Worm (Caenorhabditis elegans): ENCODE data around the gene lgc-49.

Gene lgc-49

ce11 chrV:11157947-11158346, 33.1 kb upstream of the lgc-49 start, which contains the start of gene srg-42:
Gene srg-42 (minus strand): TSS chrV:11158047.
- no peak for TF ChIP-seq rbr-2 (tag; optimal IDR thresholded peaks at IDR 0.05)
- no peak for TF ChIP-seq lin-13 (GFP tag; optimal IDR thresholded peaks at IDR 0.05)
- TF ChIP-seq spr-3 (GFP tag; optimal IDR thresholded peaks at IDR 0.05) = no peak
- TF ChIP-seq F10B5.3 (tag; optimal IDR thresholded peaks at IDR 0.05) = no peak
- no peak for TF ChIP-seq nhr-237 (tag; optimal IDR thresholded peaks at IDR 0.05)
- no peak for TF ChIP-seq php-3 (GFP tag; IDR thresholded peaks at IDR 0.05)

DNA sequence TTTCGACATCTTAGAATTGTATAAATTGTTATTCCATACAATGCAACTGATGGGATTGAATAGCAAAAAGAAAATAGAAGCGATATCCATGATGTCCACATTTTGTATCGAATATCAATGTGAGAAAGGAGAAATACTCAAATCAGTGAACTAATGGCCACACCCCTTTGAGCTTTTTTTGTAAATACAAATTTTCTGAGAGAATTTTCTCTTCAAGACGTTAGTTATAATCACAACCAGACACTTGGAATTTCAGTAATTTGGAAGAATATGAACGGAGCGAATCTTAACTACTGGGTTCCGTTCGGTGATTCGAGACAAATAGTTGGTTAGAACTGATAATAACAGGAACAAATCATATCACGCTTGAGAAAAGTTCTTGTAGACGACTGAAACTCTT, 29.3 kb upstream of the lgc-49 start, which contains the start of gene srg-41:
TSS of gene srg-41 (minus strand) at position 101 of the 400 bp plus-strand sequence.
- TF ChIP-seq Y5F2A.4 (GFP tag; optimal IDR thresholded peaks at IDR 0.05) = no peak

DNA sequence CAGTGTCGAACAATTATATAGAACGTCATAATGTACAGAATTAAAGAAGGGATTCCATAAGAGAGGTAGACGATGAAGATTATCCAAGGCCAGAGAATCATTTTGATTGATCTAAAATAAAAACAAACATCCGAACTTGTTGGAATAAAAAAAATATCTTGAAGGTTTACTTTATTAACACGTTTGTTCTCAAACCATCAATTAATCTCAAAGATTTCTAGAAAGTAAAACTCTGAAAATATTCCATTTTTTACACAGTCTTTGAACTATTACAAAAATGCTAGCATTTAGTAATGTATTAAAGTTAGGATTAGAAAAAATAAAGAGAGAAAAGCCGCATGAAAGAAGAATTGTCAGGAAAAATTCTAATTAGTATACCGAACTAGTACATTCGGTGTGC, 26.6 kb upstream of the lgc-49 start, which contains the start of gene srg-40:
TSS of gene srg-40 (minus strand) at position 101 of the 400 bp plus-strand sequence.
- TF ChIP-seq lin-15B (tag; optimal IDR thresholded peaks at IDR 0.05) (no peak), hif-1 (tag; optimal IDR thresholded peaks at IDR 0.05) (no peak), fos-1 (tag; optimal IDR thresholded peaks at IDR 0.05) (no peak), lin-38 (GFP tag; IDR thresholded peaks at IDR 0.05) (no peak), madf-5 (GFP tag; IDR thresholded peaks at IDR 0.05) (no peak), nhr-77 (tag; optimal IDR thresholded peaks at IDR 0.05) (no peak), nhr-25 (tag; optimal IDR thresholded peaks at IDR 0.05; ENCODE audit: borderline replicate concordance, insufficient read depth) (no peak), pha-4 (GFP tag; IDR thresholded peaks at IDR 0.05) (no peak), pha-4 (tag; optimal IDR thresholded peaks at IDR 0.05) (no peak), nhr-237 (tag; optimal IDR thresholded peaks at IDR 0.05) (no peak), dmd-9 (GFP tag; IDR thresholded peaks at IDR 0.05) (no peak), fkh-10 (GFP tag; optimal IDR thresholded peaks at IDR 0.05) (no peak)

DNA sequence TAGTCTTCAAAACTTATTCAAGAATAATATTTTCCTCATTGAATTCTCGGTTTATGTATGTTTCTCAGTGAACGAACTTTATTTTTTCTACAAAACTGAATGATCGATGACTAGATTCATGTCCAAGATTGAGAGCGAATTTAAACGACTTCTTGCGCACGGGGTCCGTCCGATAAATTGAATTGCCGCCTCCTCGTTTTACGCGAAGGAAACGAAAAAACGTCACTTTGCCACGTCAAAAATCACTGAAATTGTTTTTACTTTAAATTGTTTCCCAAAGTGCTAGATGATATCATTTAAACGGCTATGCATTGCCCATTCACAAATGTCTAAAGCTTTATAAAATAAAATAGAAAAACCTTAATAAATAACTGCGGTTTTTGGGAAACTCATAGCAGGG, 23.3 kb upstream of the lgc-49 start:
- no peak for TF ChIP-seq cey-2 (tag; optimal IDR thresholded peaks at IDR 0.05; ENCODE audit: borderline replicate concordance, insufficient read depth)
- TF ChIP-seq ceh-28 (tag; optimal IDR thresholded peaks at IDR 0.05) = no peak
- no peak for TF ChIP-seq dmd-9 (GFP tag; IDR thresholded peaks at IDR 0.05)
- TF ChIP-seq ceh-32 (tag; optimal IDR thresholded peaks at IDR 0.05; ENCODE audit: poor library complexity) = no peak
- no peak for TF ChIP-seq mdl-1 (tag; optimal IDR thresholded peaks at IDR 0.05)
- TF ChIP-seq nhr-41 (GFP tag; IDR thresholded peaks at IDR 0.05) = no peak
- peak; percentile 72 for TF ChIP-seq fkh-10 (GFP tag; optimal IDR thresholded peaks at IDR 0.05)

DNA sequence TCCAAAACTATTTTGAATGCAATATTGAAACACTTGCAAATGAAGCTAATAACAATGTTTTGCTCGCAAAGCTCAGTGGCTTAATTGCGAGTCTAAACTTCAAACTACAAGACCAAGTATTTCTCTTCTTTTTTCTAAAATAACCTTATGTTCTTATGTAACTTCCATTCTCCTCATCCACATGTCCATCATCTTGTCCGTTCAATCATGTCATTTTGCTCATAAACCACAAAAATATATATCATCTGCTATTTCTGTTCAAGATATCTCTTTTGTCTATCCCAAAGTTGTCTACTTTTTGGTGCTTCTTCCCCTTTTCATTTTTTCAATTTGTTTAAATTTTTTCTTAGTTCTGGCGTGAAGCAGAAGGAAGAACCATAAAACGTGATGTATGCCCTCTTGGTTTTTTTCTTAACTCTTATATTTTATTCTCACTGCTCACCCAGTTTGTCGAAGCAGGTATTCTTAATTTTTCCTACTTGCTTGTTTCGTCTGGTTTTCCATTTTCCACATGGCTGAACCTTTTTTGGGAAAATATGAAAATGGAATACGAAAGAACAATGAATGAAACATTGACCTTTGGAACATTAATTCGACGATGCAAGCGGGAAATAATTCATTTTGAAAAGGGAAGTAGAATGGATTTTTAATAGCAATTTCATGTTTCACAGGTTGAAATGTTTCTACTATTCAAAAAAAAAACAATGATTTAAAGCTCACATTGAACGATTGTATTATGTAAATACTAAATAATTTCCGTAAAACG, 20.3 kb upstream of the lgc-49 start:
- TF ChIP-seq snpc-4 (tag; optimal IDR thresholded peaks at IDR 0.05) (no peak), aha-1 (tag) (peak; percentile 90), nhr-237 (tag; optimal IDR thresholded peaks at IDR 0.05) (no peak), tag-97 (GFP tag; IDR thresholded peaks at IDR 0.05) (no peak), nhr-76 (tag; optimal IDR thresholded peaks at IDR 0.05) (no peak), madf-9 (GFP tag; conservative IDR thresholded peaks at IDR 0.05) (no peak), pha-4 (GFP tag; IDR thresholded peaks at IDR 0.05) (no peak), pha-4 (tag; optimal IDR thresholded peaks at IDR 0.05) (no peak), unc-62 (GFP tag; optimal IDR thresholded peaks at IDR 0.05 in 1 of 2) (peak in 1 of 2 experiments; percentile 98), unc-62 (tag; optimal IDR thresholded peaks at IDR 0.05) (no peak), nhr-28 (tag; optimal IDR thresholded peaks at IDR 0.05) (no peak)

ce11 chrV:11171906-11172305, 19.2 kb upstream of the lgc-49 start, which contains the start of gene T19C4.5:
Gene T19C4.5 (plus strand): TSS chrV:11172213.
- TF ChIP-seq nhr-11 (tag; optimal IDR thresholded peaks at IDR 0.05) = peak; percentile 50
- peak; percentile 22 for TF ChIP-seq hlh-11 (tag; optimal IDR thresholded peaks at IDR 0.05)
- no peak for TF ChIP-seq dmd-8 (GFP tag; IDR thresholded peaks at IDR 0.05)
